Fruit fly (Drosophila melanogaster) S2 (cell line): ENCODE data around the gene CG10481.

Experiments used
- CG8478 ChIP-seq: fragments of >200 bp; optimal IDR thresholded peaks from 2 replicates; lab custom pipeline; 2018
- CTCF ChIP-seq, 2 experiments: fragments of >200 bp; optimal IDR thresholded peaks; 2 replicates each; lab custom pipeline; 2018

DNA sequence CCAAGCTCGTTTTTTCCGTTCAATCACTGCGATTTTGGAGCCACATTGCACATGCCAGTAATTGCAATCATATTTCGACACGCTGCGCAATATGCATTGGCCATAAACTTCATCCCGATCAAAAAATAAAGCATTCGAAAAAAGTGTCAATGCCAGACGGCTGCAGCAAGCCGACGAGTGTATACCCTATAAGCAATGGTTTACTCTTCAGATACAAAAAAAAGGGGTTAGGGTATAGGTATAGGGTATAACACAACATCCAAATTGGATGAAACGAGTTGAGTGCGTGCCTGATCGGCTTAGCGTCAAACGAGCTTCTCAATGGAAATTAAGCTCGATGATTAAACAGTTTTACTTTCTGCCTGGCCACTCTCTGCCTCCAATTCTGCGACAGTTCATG lies 2.5 kb upstream of the CG10481 start:
- TF ChIP-seq CG8478 (lab: Kevin White, UChicago), result no peak
- no peak for TF ChIP-seq CTCF (optimal IDR thresholded peaks at IDR 0.05; lab: Kevin White, UChicago)
